Fruit fly (Drosophila melanogaster) Kc167 (cell line): Measurements from ENCODE around the gene scf.

Experiments used
- Myc ChIP-seq: fragments of >200 bp; optimal IDR thresholded peaks from 2 replicates; lab custom pipeline; 2017; ENCODE audit warnings: missing external identifiers
- psq ChIP-seq: fragments of >200 bp; optimal IDR thresholded peaks from 2 replicates; lab custom pipeline; 2017; ENCODE audit warnings: missing external identifiers

DNA sequence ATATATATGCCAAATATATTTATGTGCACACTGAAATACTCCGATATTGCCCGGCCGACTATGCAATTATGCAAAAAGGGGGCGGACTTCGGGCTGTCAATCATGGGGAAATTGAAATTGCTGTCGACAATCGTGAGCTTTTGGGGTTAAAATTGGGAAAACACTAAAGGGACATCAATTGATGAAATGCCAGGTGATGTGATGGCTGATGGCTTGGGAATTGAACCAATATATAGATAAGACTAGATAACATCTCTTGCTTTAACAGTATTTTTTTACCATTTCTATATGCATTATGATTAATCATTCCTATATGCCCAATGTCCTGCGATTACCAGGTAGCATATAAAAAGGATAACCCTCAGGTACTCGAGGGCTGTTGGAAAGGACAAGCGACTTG is 20.5 kb upstream of the scf start:
- no peak for TF ChIP-seq Myc (lab: Kevin White, UChicago)
- no peak for TF ChIP-seq psq (lab: Kevin White, UChicago)
